Fruit fly (Drosophila melanogaster) whole organism: ENCODE measurements around the gene CG12522.

Experiments used
- CG8478 ChIP-seq: fragments of >200 bp; optimal IDR thresholded peaks from 2 replicates; lab custom pipeline; 2018; ENCODE audit warnings: inconsistent platforms
- Dll ChIP-seq: fragments of >200 bp; optimal IDR thresholded peaks from 2 replicates; lab custom pipeline; 2017
- EcR ChIP-seq, 2 experiments: fragments of >200 bp; optimal IDR thresholded peaks; 2 replicates each; lab custom pipeline; 2017; ENCODE audit warnings: missing biosample characterization in 2 of 2, missing genetic modification characterization in 2 of 2, missing genetic modification reagents in 2 of 2
- pan ChIP-seq: fragments of >200 bp; optimal IDR thresholded peaks from 2 replicates; lab custom pipeline; 2017
- psq ChIP-seq: fragments of >200 bp; optimal IDR thresholded peaks from 2 replicates; lab custom pipeline; 2017

dm6 chr3L:11064689-11065088 lies 43.3 kb upstream of the CG12522 start, which contains the start of the genes CG32075, CG45101 and SuUR:
- no peak for TF ChIP-seq pan (lab: Kevin White, UChicago)
- no peak for TF ChIP-seq CG8478
- no peak for TF ChIP-seq Dll (lab: Kevin White, UChicago)
- TF ChIP-seq EcR (GFP tag; optimal IDR thresholded peaks at IDR 0.05; lab: Kevin White, UChicago) = no peak
- no peak for TF ChIP-seq psq
